Fruit fly (Drosophila melanogaster): Measurements from ENCODE around the gene CG7857.
A peak's percentile ranks its signal among the peaks of the same experiment; 100 is the strongest.

Gene CG7857

dm6 chr3L:15508233-15508632 is 3.5 kb upstream of the CG7857 start, which contains the start of gene CG7841 (continued):
- TF ChIP-seq psq (GFP tag; optimal IDR thresholded peaks at IDR 0.05) (peak; percentile 72), Dfd (GFP tag; optimal IDR thresholded peaks at IDR 0.05) (no peak), CG43689 (GFP tag; IDR thresholded peaks at IDR 0.05) (no peak; the same call in 1 of the 2 replicates), bbx (GFP tag; IDR thresholded peaks at IDR 0.05; ENCODE audit: partially characterized antibody) (no peak), CG6683 (GFP tag; optimal IDR thresholded peaks at IDR 0.05) (peak; percentile 97), fd96Cb (tag; optimal IDR thresholded peaks at IDR 0.05) (peak; percentile 96), CG10366 (GFP tag; IDR thresholded peaks at IDR 0.05) (peak; percentile 94), jing (GFP tag; optimal IDR thresholded peaks at IDR 0.05) (peak; percentile 93), CG9727 (GFP tag; optimal IDR thresholded peaks at IDR 0.05) (peak; percentile 99), CG31441 (GFP tag; IDR thresholded peaks at IDR 0.05) (peak; percentile 98), Chrac-16 (GFP tag; optimal IDR thresholded peaks at IDR 0.05) (peak; percentile 96), Eip74EF (GFP tag; optimal IDR thresholded peaks at IDR 0.05) (peak in 1 of 2 experiments; percentile 98), CG3065 (GFP tag; optimal IDR thresholded peaks at IDR 0.05) (peak; percentile 92), CG6689 (GFP tag; IDR thresholded peaks at IDR 0.05) (peak; percentile 96), yki (optimal IDR thresholded peaks at IDR 0.05) (peak; percentile 51), GATAe (GFP tag; conservative IDR thresholded peaks at IDR 0.05) (no peak; the same call in 1 of the 2 replicates), org-1 (GFP tag; optimal IDR thresholded peaks at IDR 0.05) (peak; percentile 97), CG33557 (GFP tag; optimal IDR thresholded peaks at IDR 0.05) (peak; percentile 98), sd (tag; optimal IDR thresholded peaks at IDR 0.05) (peak; percentile 90), Med (GFP tag) (peak; percentile 100), CG15479 (GFP tag; optimal IDR thresholded peaks at IDR 0.05) (peak; percentile 48), CG31365 (tag; optimal IDR thresholded peaks at IDR 0.05) (peak; percentile 94), Ets65A (GFP tag) (peak; percentile 98), CG15269 (tag; optimal IDR thresholded peaks at IDR 0.05) (peak; percentile 98), tna (GFP tag; IDR thresholded peaks at IDR 0.05; ENCODE audit: partially characterized antibody) (no peak), bcd (GFP tag; optimal IDR thresholded peaks at IDR 0.05) (peak; percentile 96), Poxn (GFP tag; IDR thresholded peaks at IDR 0.05) (no peak), chif (GFP tag; optimal IDR thresholded peaks at IDR 0.05) (peak; percentile 97 to 98), Hr51 (GFP tag; optimal IDR thresholded peaks at IDR 0.05) (peak; percentile 95 to 99), gcm2 (GFP tag; optimal IDR thresholded peaks at IDR 0.05) (peak; percentile 96), BEAF-32 (GFP tag; optimal IDR thresholded peaks at IDR 0.05) (peak; percentile 29), Jarid2 (GFP tag; optimal IDR thresholded peaks at IDR 0.05) (peak; percentile 88), CG13424 (tag; optimal IDR thresholded peaks at IDR 0.05) (peak; percentile 99), Elba2 (GFP tag; optimal IDR thresholded peaks at IDR 0.05) (peak; percentile 49), ranshi (GFP tag; IDR thresholded peaks at IDR 0.05) (peak; percentile 96; the same call in 1 of the 2 replicates), jigr1 (GFP tag; IDR thresholded peaks at IDR 0.05) (no peak; the same call in 1 of the 3 replicates), CG9609 (GFP tag; optimal IDR thresholded peaks at IDR 0.05) (peak; percentile 96), CG32532 (GFP tag; IDR thresholded peaks at IDR 0.05) (peak; percentile 97), CG17802 (tag; optimal IDR thresholded peaks at IDR 0.05) (peak; percentile 85), Bdp1 (GFP tag; optimal IDR thresholded peaks at IDR 0.05) (peak; percentile 93), CG18764 (GFP tag; optimal IDR thresholded peaks at IDR 0.05) (peak; percentile 94), shn (GFP tag; optimal IDR thresholded peaks at IDR 0.05) (peak; percentile 96), Opbp (GFP tag; IDR thresholded peaks at IDR 0.05; ENCODE audit: partially characterized antibody) (no peak), dimm (GFP tag; IDR thresholded peaks at IDR 0.05) (no peak), hkb (optimal IDR thresholded peaks at IDR 0.05) (no peak), hkb (GFP tag; IDR thresholded peaks at IDR 0.05) (peak; percentile 99), fd3F (GFP tag; optimal IDR thresholded peaks at IDR 0.05) (peak; percentile 96), gfzf (GFP tag; optimal IDR thresholded peaks at IDR 0.05) (peak; percentile 29), HmgD (GFP tag; optimal IDR thresholded peaks at IDR 0.05) (peak; percentile 91), Awh (GFP tag; IDR thresholded peaks at IDR 0.05) (peak; percentile 97), H15 (GFP tag; IDR thresholded peaks at IDR 0.05) (no peak; the same call in 2 of the 3 replicates)
